Fruit fly (Drosophila melanogaster) whole organism, adult: ENCODE data around the gene Spt7.

Source experiments
- CG14711 ChIP-seq: fragments of 200-800 bp; sonication (Bioruptor generic); optimal IDR thresholded peaks from 2 replicates; lab custom pipeline; 2018; ENCODE audit warnings: missing biosample characterization, mild to moderate bottlenecking, missing genetic modification characterization, moderate library complexity
- CG33017 ChIP-seq: fragments of 200-800 bp; sonication (Bioruptor generic); optimal IDR thresholded peaks from 2 replicates; lab custom pipeline; 2018; ENCODE audit warnings: missing biosample characterization, mild to moderate bottlenecking, missing genetic modification characterization, moderate library complexity
- CG7045 ChIP-seq: fragments of 200-800 bp; sonication (Bioruptor generic); optimal IDR thresholded peaks from 2 replicates; lab custom pipeline; 2017; ENCODE audit warnings: missing biosample characterization, mild to moderate bottlenecking, missing genetic modification characterization
- Crg-1 ChIP-seq: fragments of 200-800 bp; sonication (Bioruptor generic); optimal IDR thresholded peaks from 2 replicates; lab custom pipeline; 2016; ENCODE audit warnings: missing biosample characterization, missing genetic modification characterization
- Hr96 ChIP-seq: fragments of 200-800 bp; sonication (Bioruptor generic); optimal IDR thresholded peaks from 2 replicates; lab custom pipeline; 2016; ENCODE audit warnings: missing biosample characterization, missing genetic modification characterization
- pad ChIP-seq: fragments of 200-800 bp; sonication (Bioruptor generic); optimal IDR thresholded peaks from 3 replicates; lab custom pipeline; 2017; ENCODE audit warnings: missing biosample characterization, missing genetic modification characterization, mild to moderate bottlenecking, moderate library complexity, missing genetic modification reagents
- toe ChIP-seq: fragments of 200-800 bp; sonication (Bioruptor generic); optimal IDR thresholded peaks from 2 replicates; lab custom pipeline; 2016; ENCODE audit warnings: missing biosample characterization, missing genetic modification characterization

DNA sequence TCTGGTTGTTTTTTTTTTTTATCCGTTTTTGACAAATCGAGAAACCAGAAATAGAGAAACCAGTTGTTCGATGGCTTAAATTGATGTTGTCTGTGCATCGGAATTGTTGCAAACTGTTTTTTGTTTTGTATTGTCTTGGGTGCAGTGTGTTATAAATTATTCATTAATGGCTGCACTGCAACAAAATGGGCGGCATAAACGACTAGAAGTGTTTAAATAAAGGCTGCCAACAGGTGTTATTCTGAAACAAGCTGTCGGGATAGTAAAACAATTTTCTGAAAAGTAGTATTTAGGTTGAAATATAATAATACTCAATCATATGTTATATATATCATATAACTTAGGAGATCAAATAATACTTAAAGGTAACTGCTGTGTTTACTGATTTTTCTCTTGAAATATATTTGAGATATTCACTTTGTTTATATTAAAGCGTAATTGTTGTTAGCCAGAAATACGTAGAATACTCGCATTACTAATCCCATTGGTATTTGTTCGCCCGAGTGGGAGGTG is 13.8 kb upstream of the Spt7 start:
- no peak for TF ChIP-seq CG14711 (tag; lab: Kevin White, UChicago)
- TF ChIP-seq CG33017 (tag; lab: Kevin White, UChicago) = no peak
- no peak for TF ChIP-seq toe (GFP tag; lab: Kevin White, UChicago)
- TF ChIP-seq Crg-1 (GFP tag; lab: Kevin White, UChicago) = no peak
- TF ChIP-seq CG7045 (GFP tag; lab: Kevin White, UChicago) = no peak
- no peak for TF ChIP-seq pad (GFP tag; lab: Kevin White, UChicago)
- no peak for TF ChIP-seq Hr96 (GFP tag; lab: Kevin White, UChicago)
